Fruit fly (Drosophila melanogaster) whole organism, wandering third instar larva: Measurements from ENCODE around the gene CG12420.

Experiments
- CrebA ChIP-seq: fragments of 200-800 bp; sonication (Bioruptor generic); optimal IDR thresholded peaks from 2 replicates; lab custom pipeline; 2016; ENCODE audit warnings: missing biosample characterization, mild to moderate bottlenecking, missing genetic modification characterization, borderline replicate concordance
- Dfd ChIP-seq: fragments of >200 bp; optimal IDR thresholded peaks from 2 replicates; lab custom pipeline; 2017; ENCODE audit warnings: missing biosample characterization, missing genetic modification characterization
- dmrt93B ChIP-seq: fragments of 200-800 bp; sonication (Bioruptor generic); optimal IDR thresholded peaks from 2 replicates; lab custom pipeline; 2018; ENCODE audit warnings: missing biosample characterization, mild to moderate bottlenecking, missing genetic modification characterization
- ey ChIP-seq: fragments of 200-800 bp; sonication (Bioruptor generic); optimal IDR thresholded peaks from 2 replicates; lab custom pipeline; 2016; ENCODE audit warnings: missing biosample characterization, missing genetic modification characterization
- fru ChIP-seq: fragments of 200-800 bp; sonication (Bioruptor generic); optimal IDR thresholded peaks from 3 replicates; lab custom pipeline; 2016; ENCODE audit warnings: missing biosample characterization, mild to moderate bottlenecking, missing genetic modification characterization
- psq ChIP-seq: fragments of 200-800 bp; sonication (Bioruptor generic); optimal IDR thresholded peaks from 3 replicates; lab custom pipeline; 2017; ENCODE audit warnings: missing biosample characterization, mild to moderate bottlenecking, missing genetic modification characterization, moderate library complexity
- sage ChIP-seq: fragments of 200-800 bp; sonication (Bioruptor generic); optimal IDR thresholded peaks from 2 replicates; lab custom pipeline; 2016; ENCODE audit warnings: missing biosample characterization, mild to moderate bottlenecking, missing genetic modification characterization

- TF ChIP-seq psq (GFP tag; lab: Kevin White, UChicago), result no peak
- no peak for TF ChIP-seq dmrt93B (GFP tag; lab: Kevin White, UChicago)
- no peak for TF ChIP-seq Dfd (GFP tag; lab: Kevin White, UChicago)
- no peak for TF ChIP-seq CrebA (GFP tag; lab: Kevin White, UChicago)
- no peak for TF ChIP-seq ey (GFP tag; lab: Kevin White, UChicago)
- TF ChIP-seq fru (GFP tag; lab: Kevin White, UChicago), result no peak
- TF ChIP-seq sage (GFP tag; lab: Kevin White, UChicago), result no peak
Observed at dm6 chr3R:10176927-10177511, 45.5 kb upstream of the CG12420 start.
